Worm (Caenorhabditis elegans): ENCODE data around the gene mnk-1.
A peak's percentile ranks its signal among the peaks of the same experiment; 100 is the strongest.

The mnk-1 gene

ce11 chrII:10543457-10544137, 11.2 kb downstream of the mnk-1 start:
- TF ChIP-seq fos-1 (tag; optimal IDR thresholded peaks at IDR 0.05) (no peak), efl-3 (GFP tag; optimal IDR thresholded peaks at IDR 0.05) (no peak), mep-1 (tag; optimal IDR thresholded peaks at IDR 0.05) (peak; percentile 6), ama-1 (optimal IDR thresholded peaks at IDR 0.05) (peak; percentile 78), sup-37 (GFP tag; optimal IDR thresholded peaks at IDR 0.05) (no peak), hpl-2 (GFP tag; optimal IDR thresholded peaks at IDR 0.05) (no peak), ceh-8 (GFP tag; optimal IDR thresholded peaks at IDR 0.05) (peak; percentile 30), pag-3 (tag; optimal IDR thresholded peaks at IDR 0.05; ENCODE audit: borderline replicate concordance, insufficient read depth) (no peak), fkh-10 (GFP tag; optimal IDR thresholded peaks at IDR 0.05) (no peak), fkh-4 (tag; optimal IDR thresholded peaks at IDR 0.05; ENCODE audit: borderline replicate concordance) (no peak), C16A3.4 (tag; optimal IDR thresholded peaks at IDR 0.05) (no peak), elt-2 (tag; optimal IDR thresholded peaks at IDR 0.05) (no peak), lin-35 (GFP tag; optimal IDR thresholded peaks at IDR 0.05) (peak in 1 of 2 experiments; percentile 33), efl-1 (optimal IDR thresholded peaks at IDR 0.05) (no peak), efl-1 (GFP tag; optimal IDR thresholded peaks at IDR 0.05 in 1 of 2) (peak in 1 of 2 experiments; percentile 93), nhr-84 (tag; optimal IDR thresholded peaks at IDR 0.05) (no peak), nhr-71 (tag; optimal IDR thresholded peaks at IDR 0.05) (peak; percentile 10), nhr-76 (tag; optimal IDR thresholded peaks at IDR 0.05) (no peak), nhr-85 (tag) (peak; percentile 35), ztf-4 (tag; optimal IDR thresholded peaks at IDR 0.05) (peak; percentile 69), pqm-1 (tag; optimal IDR thresholded peaks at IDR 0.05) (no peak), blmp-1 (tag; optimal IDR thresholded peaks at IDR 0.05) (no peak), skn-1 (tag; optimal IDR thresholded peaks at IDR 0.05) (no peak), lin-14 (GFP tag; optimal IDR thresholded peaks at IDR 0.05) (peak; percentile 3)

- peak in 1 of 6 experiments; percentile 10 for TF ChIP-seq elt-3 (tag; optimal IDR thresholded peaks at IDR 0.05)
- no peak for TF ChIP-seq elt-2 (tag; optimal IDR thresholded peaks at IDR 0.05)
- TF ChIP-seq tbx-2 (tag; optimal IDR thresholded peaks at IDR 0.05) = no peak
- peak in 1 of 2 experiments; percentile 1 for TF ChIP-seq lin-35 (GFP tag; optimal IDR thresholded peaks at IDR 0.05)
- peak in 1 of 2 experiments; percentile 8 for TF ChIP-seq efl-1 (optimal IDR thresholded peaks at IDR 0.05)
- peak in 1 of 2 experiments; percentile 88 for TF ChIP-seq efl-1 (GFP tag; optimal IDR thresholded peaks at IDR 0.05 in 1 of 2)
- TF ChIP-seq sup-37 (GFP tag; optimal IDR thresholded peaks at IDR 0.05) = peak; percentile 15
- TF ChIP-seq ets-5 (GFP tag; IDR thresholded peaks at IDR 0.05) = 0 out of 2 replicates have a peak, but pooled peaks have one; percentile 83
- peak; percentile 6 for TF ChIP-seq blmp-1 (tag; optimal IDR thresholded peaks at IDR 0.05)
- TF ChIP-seq ama-1 (optimal IDR thresholded peaks at IDR 0.05) = peak; percentile 74
- peak; percentile 73 for TF ChIP-seq ztf-4 (tag; optimal IDR thresholded peaks at IDR 0.05)
- TF ChIP-seq unc-62 (GFP tag; optimal IDR thresholded peaks at IDR 0.05) = no peak
- peak; percentile 17; the same call in 1 of the 2 replicates for TF ChIP-seq mab-9 (GFP tag; IDR thresholded peaks at IDR 0.05)
Measured at ce11 chrII:10542654-10543456, 12.0 kb downstream of the mnk-1 start.

- TF ChIP-seq tlp-1 (tag; optimal IDR thresholded peaks at IDR 0.05) (no peak), fos-1 (tag; optimal IDR thresholded peaks at IDR 0.05) (no peak), mep-1 (tag; optimal IDR thresholded peaks at IDR 0.05) (peak; percentile 87), vab-15 (tag; optimal IDR thresholded peaks at IDR 0.05) (no peak), blmp-1 (tag; optimal IDR thresholded peaks at IDR 0.05) (peak; percentile 64), fkh-10 (GFP tag; optimal IDR thresholded peaks at IDR 0.05) (no peak), sox-4 (tag; optimal IDR thresholded peaks at IDR 0.05) (no peak), nhr-20 (tag; optimal IDR thresholded peaks at IDR 0.05) (peak; percentile 85), alr-1 (tag; optimal IDR thresholded peaks at IDR 0.05; ENCODE audit: borderline replicate concordance) (no peak), hlh-17 (GFP tag; optimal IDR thresholded peaks at IDR 0.05; ENCODE audit: borderline replicate concordance) (no peak), lin-15B (tag; optimal IDR thresholded peaks at IDR 0.05) (no peak), swsn-7 (tag; optimal IDR thresholded peaks at IDR 0.05) (peak; percentile 70), Y116A8C.19 (tag; optimal IDR thresholded peaks at IDR 0.05; ENCODE audit: borderline replicate concordance) (no peak), dsc-1 (tag; optimal IDR thresholded peaks at IDR 0.05) (peak; percentile 76), snu-23 (GFP tag; optimal IDR thresholded peaks at IDR 0.05) (peak; percentile 84), mef-2 (tag; optimal IDR thresholded peaks at IDR 0.05) (no peak), egl-27 (tag; optimal IDR thresholded peaks at IDR 0.05) (no peak), nhr-28 (tag; optimal IDR thresholded peaks at IDR 0.05) (no peak), ceh-63 (GFP tag; optimal IDR thresholded peaks at IDR 0.05) (no peak), grh-1 (GFP tag; IDR thresholded peaks at IDR 0.05) (peak; percentile 74), ceh-8 (GFP tag; optimal IDR thresholded peaks at IDR 0.05) (no peak)
Measured at ce11 chrII:10541923-10542486, 12.8 kb downstream of the mnk-1 start, which contains the start of gene pro-1. pro-1 (minus strand) TSS chrII:10541996.
